Worm (Caenorhabditis elegans) whole organism, L1 larva: ENCODE results near the gene F27B10.1.

Experiments used
- Y116A8C.19 ChIP-seq: sonication (generic microtip); optimal IDR thresholded peaks from 2 replicates; lab custom pipeline; 2016; ENCODE audit warnings: missing compliant biosample characterization, missing genetic modification characterization, borderline replicate concordance
- egl-13 ChIP-seq: sonication (generic microtip); optimal IDR thresholded peaks from 2 replicates; lab custom pipeline; 2016; ENCODE audit warnings: missing genotype, missing genetic modification reagents, missing genetic modification characterization, missing compliant biosample characterization
- elt-3 ChIP-seq, 6 experiments: fragments of 150-350 bp in 1 of 6; sonication (generic microtip); optimal IDR thresholded peaks; 2 replicates each; lab custom pipeline; 2017 to 2018; ENCODE audit warnings: missing biosample characterization in 6 of 6, missing genetic modification characterization in 6 of 6, inconsistent platforms in 1 of 6
- nhr-76 ChIP-seq: sonication (generic microtip); optimal IDR thresholded peaks from 2 replicates; lab custom pipeline; 2017; ENCODE audit warnings: missing biosample characterization, missing genetic modification characterization
- unc-130 ChIP-seq: fragments of 150-350 bp; optimal IDR thresholded peaks from 2 replicates; lab custom pipeline; 2017; ENCODE audit warnings: missing biosample characterization, missing genetic modification characterization, inconsistent platforms

DNA sequence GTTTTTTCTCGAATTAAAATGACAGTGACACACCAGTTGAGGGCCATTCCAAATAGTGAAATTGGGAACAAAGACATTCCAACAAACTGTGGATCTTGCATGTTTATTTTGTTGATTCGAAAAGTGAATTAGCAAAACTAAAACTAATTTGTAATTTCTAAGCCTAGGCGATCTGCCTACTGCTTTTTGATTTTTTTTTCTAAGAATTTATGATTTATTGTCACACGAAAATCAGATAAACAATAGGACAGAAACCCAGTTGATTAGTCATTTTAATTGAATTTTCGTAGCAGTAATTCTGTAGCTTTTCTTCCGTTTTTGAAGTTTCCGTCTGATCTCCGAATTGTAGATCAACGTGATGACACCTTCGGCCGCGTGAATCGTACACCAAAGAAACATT lies 46.4 kb downstream of the F27B10.1 start, which contains the start of gene srx-33:
- no peak for TF ChIP-seq unc-130
- no peak for TF ChIP-seq egl-13 (tag; lab: Kevin White, UChicago)
- no peak for TF ChIP-seq Y116A8C.19 (tag; lab: Kevin White, UChicago)
- TF ChIP-seq nhr-76 (tag; lab: Kevin White, UChicago): no peak
- TF ChIP-seq elt-3 (tag; optimal IDR thresholded peaks at IDR 0.05; lab: Kevin White, UChicago): no peak
